Worm (Caenorhabditis elegans): Measurements from ENCODE around the gene srh-304.

srh-304 gene

ce11 chrV:17821805-17822204 lies 6.6 kb upstream of the srh-304 start, which contains the start of gene srh-300:
TSS of gene srh-300 (plus strand) at chrV:17822105.
- TF ChIP-seq sea-1 (GFP tag; conservative IDR thresholded peaks at IDR 0.05), result no peak
- TF ChIP-seq ets-7 (tag; optimal IDR thresholded peaks at IDR 0.05), result no peak
- no peak for TF ChIP-seq B0310.2 (tag; optimal IDR thresholded peaks at IDR 0.05)
- no peak for TF ChIP-seq ama-1 (optimal IDR thresholded peaks at IDR 0.05)
- TF ChIP-seq hnd-1 (tag; optimal IDR thresholded peaks at IDR 0.05), result no peak
- TF ChIP-seq ceh-13 (GFP tag; optimal IDR thresholded peaks at IDR 0.05), result no peak
- no peak for TF ChIP-seq hmg-4 (GFP tag; optimal IDR thresholded peaks at IDR 0.05)
- TF ChIP-seq tbx-37 (GFP tag; conservative IDR thresholded peaks at IDR 0.05), result no peak
- TF ChIP-seq F13C5.2 (tag; optimal IDR thresholded peaks at IDR 0.05), result no peak
- no peak for TF ChIP-seq aly-1 (tag; optimal IDR thresholded peaks at IDR 0.05)

ce11 chrV:17824610-17825009 lies 3.8 kb upstream of the srh-304 start, which contains the start of gene srh-301:
TSS of gene srh-301 (plus strand) at chrV:17824910.
- no peak for TF ChIP-seq tra-4 (tag; optimal IDR thresholded peaks at IDR 0.05)
- TF ChIP-seq sea-1 (GFP tag; conservative IDR thresholded peaks at IDR 0.05), result no peak
- no peak for TF ChIP-seq tbx-37 (GFP tag; conservative IDR thresholded peaks at IDR 0.05)
- TF ChIP-seq ceh-36 (tag; optimal IDR thresholded peaks at IDR 0.05), result no peak
- no peak for TF ChIP-seq pes-1 (GFP tag; IDR thresholded peaks at IDR 0.05)
- no peak for TF ChIP-seq ama-1 (optimal IDR thresholded peaks at IDR 0.05)
- no peak for TF ChIP-seq ets-7 (tag; optimal IDR thresholded peaks at IDR 0.05)

ce11 chrV:17831350-17831749 lies 2.9 kb downstream of the srh-304 start, which contains the start of gene srh-303:
TSS of gene srh-303 (plus strand) at chrV:17831650.
- TF ChIP-seq ama-1 (optimal IDR thresholded peaks at IDR 0.05) (no peak), ets-7 (tag; optimal IDR thresholded peaks at IDR 0.05) (no peak), hmg-4 (GFP tag; optimal IDR thresholded peaks at IDR 0.05) (no peak), B0310.2 (tag; optimal IDR thresholded peaks at IDR 0.05) (no peak)

- TF ChIP-seq hmbx-1 (tag; optimal IDR thresholded peaks at IDR 0.05) (no peak), pes-1 (GFP tag; IDR thresholded peaks at IDR 0.05) (no peak), sea-1 (GFP tag; conservative IDR thresholded peaks at IDR 0.05) (no peak), hnd-1 (tag; optimal IDR thresholded peaks at IDR 0.05) (no peak), ceh-36 (tag; optimal IDR thresholded peaks at IDR 0.05) (no peak), tbx-37 (GFP tag; conservative IDR thresholded peaks at IDR 0.05) (no peak), ets-7 (tag; optimal IDR thresholded peaks at IDR 0.05) (no peak), scrt-1 (GFP tag; IDR thresholded peaks at IDR 0.05) (no peak), ama-1 (optimal IDR thresholded peaks at IDR 0.05) (no peak), flt-1 (GFP tag; IDR thresholded peaks at IDR 0.05) (no peak), hmg-4 (GFP tag; optimal IDR thresholded peaks at IDR 0.05) (no peak), tra-4 (tag; optimal IDR thresholded peaks at IDR 0.05) (no peak), B0310.2 (tag; optimal IDR thresholded peaks at IDR 0.05) (no peak), ceh-13 (GFP tag; optimal IDR thresholded peaks at IDR 0.05) (no peak), aly-1 (tag; optimal IDR thresholded peaks at IDR 0.05) (no peak), tbx-11 (GFP tag; IDR thresholded peaks at IDR 0.05) (no peak)
These were observed 15.7 kb downstream of the srh-304 start, which contains the start of gene srh-286 for ce11 chrV:17844106-17844505. TSS of gene srh-286 (minus strand) at chrV:17844206.

- TF ChIP-seq ceh-13 (GFP tag; optimal IDR thresholded peaks at IDR 0.05) (no peak), ets-7 (tag; optimal IDR thresholded peaks at IDR 0.05) (no peak), tbx-37 (GFP tag; conservative IDR thresholded peaks at IDR 0.05) (no peak), hmg-4 (GFP tag; optimal IDR thresholded peaks at IDR 0.05) (no peak), pes-1 (GFP tag; IDR thresholded peaks at IDR 0.05) (no peak), sea-1 (GFP tag; conservative IDR thresholded peaks at IDR 0.05) (no peak), tra-4 (tag; optimal IDR thresholded peaks at IDR 0.05) (no peak), B0310.2 (tag; optimal IDR thresholded peaks at IDR 0.05) (no peak), aly-1 (tag; optimal IDR thresholded peaks at IDR 0.05) (no peak), hnd-1 (tag; optimal IDR thresholded peaks at IDR 0.05) (no peak), F13C5.2 (tag; optimal IDR thresholded peaks at IDR 0.05) (no peak), hmbx-1 (tag; optimal IDR thresholded peaks at IDR 0.05) (no peak), flt-1 (GFP tag; IDR thresholded peaks at IDR 0.05) (no peak), ama-1 (optimal IDR thresholded peaks at IDR 0.05) (no peak), scrt-1 (GFP tag; IDR thresholded peaks at IDR 0.05) (no peak)
These were observed 17.1 kb downstream of the srh-304 start for ce11 chrV:17845370-17845967.

ce11 chrV:17855889-17856288 lies 27.5 kb downstream of the srh-304 start, which contains the start of gene tcc-1:
TSS of gene tcc-1 (minus strand) at chrV:17855989.
- TF ChIP-seq pes-1 (GFP tag; IDR thresholded peaks at IDR 0.05) (no peak), sea-1 (GFP tag; conservative IDR thresholded peaks at IDR 0.05) (no peak), tra-4 (tag; optimal IDR thresholded peaks at IDR 0.05) (no peak), flt-1 (GFP tag; IDR thresholded peaks at IDR 0.05) (no peak), ama-1 (optimal IDR thresholded peaks at IDR 0.05) (no peak), hnd-1 (tag; optimal IDR thresholded peaks at IDR 0.05) (no peak), ets-7 (tag; optimal IDR thresholded peaks at IDR 0.05) (no peak)

- peak; percentile 25; the same call in 1 of the 2 replicates for TF ChIP-seq tbx-37 (GFP tag; conservative IDR thresholded peaks at IDR 0.05)
- no peak for TF ChIP-seq tra-4 (tag; optimal IDR thresholded peaks at IDR 0.05)
- no peak for TF ChIP-seq ets-7 (tag; optimal IDR thresholded peaks at IDR 0.05)
These were observed 29.5 kb downstream of the srh-304 start for ce11 chrV:17857901-17858300.

- TF ChIP-seq sea-1 (GFP tag; conservative IDR thresholded peaks at IDR 0.05) (no peak), ets-7 (tag; optimal IDR thresholded peaks at IDR 0.05) (no peak), pes-1 (GFP tag; IDR thresholded peaks at IDR 0.05) (no peak), tbx-11 (GFP tag; IDR thresholded peaks at IDR 0.05) (no peak), hmg-4 (GFP tag; optimal IDR thresholded peaks at IDR 0.05) (no peak), flt-1 (GFP tag; IDR thresholded peaks at IDR 0.05) (no peak), hnd-1 (tag; optimal IDR thresholded peaks at IDR 0.05) (no peak), tbx-37 (GFP tag; conservative IDR thresholded peaks at IDR 0.05) (no peak), hmbx-1 (tag; optimal IDR thresholded peaks at IDR 0.05) (no peak), tra-4 (tag; optimal IDR thresholded peaks at IDR 0.05) (no peak), ceh-13 (GFP tag; optimal IDR thresholded peaks at IDR 0.05) (no peak), F13C5.2 (tag; optimal IDR thresholded peaks at IDR 0.05) (no peak), ama-1 (optimal IDR thresholded peaks at IDR 0.05) (no peak), ceh-36 (tag; optimal IDR thresholded peaks at IDR 0.05) (no peak), B0310.2 (tag; optimal IDR thresholded peaks at IDR 0.05) (no peak), aly-1 (tag; optimal IDR thresholded peaks at IDR 0.05) (no peak), scrt-1 (GFP tag; IDR thresholded peaks at IDR 0.05) (no peak)
These were observed 30.7 kb downstream of the srh-304 start for ce11 chrV:17859065-17859464.
